Fruit fly (Drosophila melanogaster): Measurements from ENCODE around the gene CG32176.

The CG32176 gene

dm6 chr3L:17427013-17427412, 6.7 kb upstream of the CG32176 start, which contains the start of gene Polr3G:
Gene Polr3G, minus strand, starts transcription at chr3L:17427130.
- TF ChIP-seq Hr83 (GFP tag; optimal IDR thresholded peaks at IDR 0.05; ENCODE audit: poor library complexity, severe bottlenecking) (no peak), CrebA (GFP tag; optimal IDR thresholded peaks at IDR 0.05; ENCODE audit: borderline replicate concordance) (no peak), Sp1 (GFP tag; optimal IDR thresholded peaks at IDR 0.05) (no peak), Hnf4 (GFP tag; optimal IDR thresholded peaks at IDR 0.05) (peak; percentile 27), Rel (GFP tag; optimal IDR thresholded peaks at IDR 0.05) (no peak), Rel (tag; optimal IDR thresholded peaks at IDR 0.05) (no peak), rgr (GFP tag; optimal IDR thresholded peaks at IDR 0.05) (no peak), GATAd (GFP tag; optimal IDR thresholded peaks at IDR 0.05) (no peak), foxo (GFP tag; optimal IDR thresholded peaks at IDR 0.05) (peak in 1 of 2 experiments; percentile 26), Hr78 (GFP tag; optimal IDR thresholded peaks at IDR 0.05) (no peak), h (GFP tag; optimal IDR thresholded peaks at IDR 0.05) (peak; percentile 22), OdsH (GFP tag; optimal IDR thresholded peaks at IDR 0.05) (no peak), ey (GFP tag; optimal IDR thresholded peaks at IDR 0.05) (peak; percentile 8), sv (GFP tag; optimal IDR thresholded peaks at IDR 0.05) (peak; percentile 41), Dfd (GFP tag; optimal IDR thresholded peaks at IDR 0.05) (no peak), Jra (GFP tag; optimal IDR thresholded peaks at IDR 0.05) (no peak), woc (GFP tag; optimal IDR thresholded peaks at IDR 0.05) (peak; percentile 68), brk (GFP tag; optimal IDR thresholded peaks at IDR 0.05) (peak; percentile 54)

- peak in 1 of 2 experiments; percentile 87 for TF ChIP-seq foxo (GFP tag; optimal IDR thresholded peaks at IDR 0.05)
- no peak for TF ChIP-seq usp (GFP tag; optimal IDR thresholded peaks at IDR 0.05)
- peak; percentile 92 for TF ChIP-seq h (GFP tag; optimal IDR thresholded peaks at IDR 0.05)
- TF ChIP-seq sage (GFP tag; optimal IDR thresholded peaks at IDR 0.05) = peak; percentile 77
- no peak for TF ChIP-seq Rel (GFP tag; optimal IDR thresholded peaks at IDR 0.05)
- TF ChIP-seq Rel (tag; optimal IDR thresholded peaks at IDR 0.05) = peak; percentile 59
- TF ChIP-seq dmrt93B (GFP tag; optimal IDR thresholded peaks at IDR 0.05) = peak; percentile 87
- TF ChIP-seq Myc (optimal IDR thresholded peaks at IDR 0.05) = no peak
- peak; percentile 70 for TF ChIP-seq woc (GFP tag; optimal IDR thresholded peaks at IDR 0.05)
- TF ChIP-seq ey (GFP tag; optimal IDR thresholded peaks at IDR 0.05) = peak; percentile 87
- no peak for TF ChIP-seq lola (GFP tag; optimal IDR thresholded peaks at IDR 0.05)
- peak; percentile 74 for TF ChIP-seq br (GFP tag; optimal IDR thresholded peaks at IDR 0.05)
- TF ChIP-seq rgr (GFP tag; optimal IDR thresholded peaks at IDR 0.05) = peak; percentile 89
- peak; percentile 92 for TF ChIP-seq HLH106 (tag; optimal IDR thresholded peaks at IDR 0.05)
- peak; percentile 70 for TF ChIP-seq dsf (GFP tag; optimal IDR thresholded peaks at IDR 0.05; ENCODE audit: borderline replicate concordance)
- TF ChIP-seq Hr78 (GFP tag; optimal IDR thresholded peaks at IDR 0.05) = no peak
- TF ChIP-seq Vsx2 (GFP tag; optimal IDR thresholded peaks at IDR 0.05; ENCODE audit: partially characterized antibody) = no peak
- peak; percentile 67 for TF ChIP-seq CG9705 (GFP tag; optimal IDR thresholded peaks at IDR 0.05)
- peak; percentile 50 for TF ChIP-seq jim (GFP tag; optimal IDR thresholded peaks at IDR 0.05)
- TF ChIP-seq GATAd (GFP tag; optimal IDR thresholded peaks at IDR 0.05) = peak; percentile 67
- peak; percentile 78 for TF ChIP-seq psq (GFP tag; optimal IDR thresholded peaks at IDR 0.05)
- TF ChIP-seq Jra (GFP tag; optimal IDR thresholded peaks at IDR 0.05) = peak; percentile 56
- peak; percentile 2 for TF ChIP-seq Mio (GFP tag; optimal IDR thresholded peaks at IDR 0.05)
- peak; percentile 88 for TF ChIP-seq Hnf4 (GFP tag; optimal IDR thresholded peaks at IDR 0.05)
- peak; percentile 80 for TF ChIP-seq fru (GFP tag; optimal IDR thresholded peaks at IDR 0.05)
- no peak for TF ChIP-seq CrebA (GFP tag; optimal IDR thresholded peaks at IDR 0.05; ENCODE audit: borderline replicate concordance)
- TF ChIP-seq CG32264 (GFP tag; optimal IDR thresholded peaks at IDR 0.05) = peak; percentile 75
- no peak for TF ChIP-seq Dfd (GFP tag; optimal IDR thresholded peaks at IDR 0.05)
- no peak for TF ChIP-seq tai (GFP tag; optimal IDR thresholded peaks at IDR 0.05)
- TF ChIP-seq dl (GFP tag; optimal IDR thresholded peaks at IDR 0.05; ENCODE audit: insufficient read depth in 1 of 2, partially characterized antibody in 2 of 2) = no peak
- TF ChIP-seq brk (GFP tag; optimal IDR thresholded peaks at IDR 0.05) = peak; percentile 74
- peak; percentile 84 for TF ChIP-seq OdsH (GFP tag; optimal IDR thresholded peaks at IDR 0.05)
- no peak for TF ChIP-seq Abd-B (GFP tag; optimal IDR thresholded peaks at IDR 0.05)
- TF ChIP-seq pan (optimal IDR thresholded peaks at IDR 0.05) = no peak
- TF ChIP-seq Sp1 (GFP tag; optimal IDR thresholded peaks at IDR 0.05) = peak; percentile 72
- TF ChIP-seq Hr83 (GFP tag; optimal IDR thresholded peaks at IDR 0.05; ENCODE audit: poor library complexity, severe bottlenecking) = peak; percentile 74
- no peak for TF ChIP-seq Dif (GFP tag; optimal IDR thresholded peaks at IDR 0.05; ENCODE audit: partially characterized antibody)
- peak; percentile 87 for TF ChIP-seq sv (GFP tag; optimal IDR thresholded peaks at IDR 0.05)
- TF ChIP-seq N (GFP tag; optimal IDR thresholded peaks at IDR 0.05) = no peak
Measured at dm6 chr3L:17428779-17429178, 4.9 kb upstream of the CG32176 start, which contains the start of gene Gorab. Gene Gorab, minus strand, starts transcription at chr3L:17428836.

All from whole organism, wandering third instar larva.